Worm (Caenorhabditis elegans): Measurements from ENCODE around the gene parg-2.

- TF ChIP-seq ceh-30 (tag; optimal IDR thresholded peaks at IDR 0.05) (no peak), unc-42 (tag; optimal IDR thresholded peaks at IDR 0.05) (peak; percentile 35), pqm-1 (tag; optimal IDR thresholded peaks at IDR 0.05) (no peak), ama-1 (optimal IDR thresholded peaks at IDR 0.05) (no peak), lin-11 (tag; optimal IDR thresholded peaks at IDR 0.05) (no peak), eyg-1 (tag; optimal IDR thresholded peaks at IDR 0.05) (no peak), npax-4 (tag; optimal IDR thresholded peaks at IDR 0.05) (no peak), sox-2 (GFP tag; IDR thresholded peaks at IDR 0.05) (no peak), ets-4 (tag; optimal IDR thresholded peaks at IDR 0.05) (no peak)
Observed at ce11 chrIV:8758620-8759019, 43.7 kb upstream of the parg-2 start.
